Worm (Caenorhabditis elegans) whole organism, L4 larva: ENCODE measurements around the gene C08E3.13.

Experiments
- F49E8.2 ChIP-seq: sonication (generic microtip); optimal IDR thresholded peaks from 2 replicates; lab custom pipeline; 2016; ENCODE audit warnings: missing compliant biosample characterization, mild to moderate bottlenecking, missing genetic modification characterization, borderline replicate concordance
- T26A8.4 ChIP-seq: fragments of 200-800 bp; sonication (Bioruptor generic); IDR thresholded peaks from 2 replicates; pipeline ENCODE4 v1.3.6; 2022; ENCODE audit warnings: missing genetic modification characterization, missing compliant biosample characterization
- aha-1 ChIP-seq: fragments of 150-350 bp; peaks from one replicate; lab custom pipeline; 2014; ENCODE audit warnings: missing biosample characterization, missing genetic modification characterization
- ama-1 ChIP-seq: fragments of 150-350 bp; optimal IDR thresholded peaks from 2 replicates; lab custom pipeline; 2014; ENCODE audit warnings: inconsistent platforms, mixed read lengths
- arid-1 ChIP-seq: fragments of 200-800 bp; sonication (Bioruptor generic); conservative IDR thresholded peaks from 2 replicates; pipeline ENCODE4 v1.3.6; 2022; ENCODE audit warnings: missing genetic modification reagents, missing genetic modification characterization, missing compliant biosample characterization
- attf-4 ChIP-seq: sonication (generic microtip); optimal IDR thresholded peaks from 3 replicates; lab custom pipeline; 2017; ENCODE audit warnings: missing biosample characterization, missing genetic modification characterization
- ceh-20 ChIP-seq: fragments of 200-800 bp; sonication (Bioruptor generic); IDR thresholded peaks from 2 replicates; pipeline ENCODE4 v1.3.6; 2022; ENCODE audit warnings: missing genetic modification reagents, missing genetic modification characterization, missing compliant biosample characterization
- ceh-28 ChIP-seq: fragments of 150-350 bp; optimal IDR thresholded peaks from 2 replicates; lab custom pipeline; 2014; ENCODE audit warnings: missing biosample characterization, missing genetic modification reagents, missing genetic modification characterization
- ceh-44 ChIP-seq: fragments of 200-800 bp; sonication (Bioruptor generic); IDR thresholded peaks from 2 replicates; pipeline ENCODE4 v1.3.6; 2022; ENCODE audit warnings: missing genetic modification reagents, missing genetic modification characterization, missing compliant biosample characterization
- ctbp-1 ChIP-seq: fragments of 200-800 bp; sonication (Bioruptor generic); IDR thresholded peaks from 2 replicates; pipeline ENCODE4 v1.3.6; 2022; ENCODE audit warnings: missing genetic modification reagents, missing genetic modification characterization, missing compliant biosample characterization
- daf-12 ChIP-seq: fragments of 150-350 bp; optimal IDR thresholded peaks from 2 replicates; lab custom pipeline; 2014; ENCODE audit warnings: missing biosample characterization, missing genetic modification reagents, missing genetic modification characterization
- daf-16 ChIP-seq, 3 experiments: sonication (generic microtip); optimal IDR thresholded peaks; 2 replicates each; lab custom pipeline; 2016 to 2017; ENCODE audit warnings: missing genetic modification characterization in 3 of 3, missing genetic modification reagents in 3 of 3, mild to moderate bottlenecking in 2 of 3, missing compliant biosample characterization in 2 of 3, missing biosample characterization in 1 of 3, moderate library complexity in 1 of 3
- daf-19 ChIP-seq: fragments of 200-800 bp; sonication (Bioruptor generic); conservative IDR thresholded peaks from 2 replicates; pipeline ENCODE4 v1.3.6; 2022; ENCODE audit warnings: missing genetic modification characterization, missing compliant biosample characterization
- daf-8 ChIP-seq: fragments of 200-800 bp; sonication (Bioruptor generic); IDR thresholded peaks from 2 replicates; pipeline ENCODE4 v1.3.6; 2022; ENCODE audit warnings: missing genetic modification characterization, missing compliant biosample characterization
- dmd-8 ChIP-seq: fragments of 200-800 bp; sonication (Bioruptor generic); IDR thresholded peaks from 2 replicates; pipeline ENCODE4 v1.3.6; 2022; ENCODE audit warnings: missing genetic modification characterization, missing compliant biosample characterization
- dpl-1 ChIP-seq: fragments of 150-350 bp; optimal IDR thresholded peaks from 2 replicates; lab custom pipeline; 2014; ENCODE audit warnings: missing biosample characterization, missing genetic modification reagents, missing genetic modification characterization
- egl-43 ChIP-seq: fragments of 200-800 bp; sonication (Bioruptor generic); IDR thresholded peaks from 2 replicates; pipeline ENCODE4 v1.3.6; 2022; ENCODE audit warnings: missing genetic modification reagents, missing genetic modification characterization, missing compliant biosample characterization
- fkh-10 ChIP-seq: fragments of 150-350 bp; optimal IDR thresholded peaks from 2 replicates; lab custom pipeline; 2014; ENCODE audit warnings: missing biosample characterization, missing genetic modification reagents, missing genetic modification characterization
- fos-1 ChIP-seq: fragments of 150-350 bp; optimal IDR thresholded peaks from 2 replicates; lab custom pipeline; 2014; ENCODE audit warnings: missing biosample characterization, missing genetic modification characterization
- hlh-30 ChIP-seq: sonication (generic microtip); optimal IDR thresholded peaks from 2 replicates; lab custom pipeline; 2017; ENCODE audit warnings: antibody characterized with exemption, mild to moderate bottlenecking, missing genetic modification characterization, missing compliant biosample characterization; ENCODE audit not compliant: insufficient read depth
- lim-7 ChIP-seq: fragments of 200-800 bp; sonication (Bioruptor generic); IDR thresholded peaks from 2 replicates; pipeline ENCODE4 v1.3.6; 2022; ENCODE audit warnings: missing genetic modification characterization, missing compliant biosample characterization
- lin-1 ChIP-seq: fragments of 200-800 bp; sonication (Bioruptor generic); IDR thresholded peaks from 2 replicates; pipeline ENCODE4 v1.3.6; 2022; ENCODE audit warnings: missing genetic modification reagents, missing genetic modification characterization, missing compliant biosample characterization
- lin-15B ChIP-seq: fragments of 150-350 bp; sonication (generic microtip); optimal IDR thresholded peaks from 3 replicates; lab custom pipeline; 2014; ENCODE audit warnings: missing biosample characterization, missing genetic modification characterization
- lin-29 ChIP-seq: fragments of 200-800 bp; sonication (Bioruptor generic); IDR thresholded peaks from 2 replicates; pipeline ENCODE4 v1.3.6; 2022; ENCODE audit warnings: missing genetic modification reagents, missing genetic modification characterization, missing compliant biosample characterization
- madf-9 ChIP-seq: fragments of 200-800 bp; sonication (Bioruptor generic); conservative IDR thresholded peaks from 2 replicates; pipeline ENCODE4 v1.3.6; 2022; ENCODE audit warnings: missing genetic modification reagents, missing genetic modification characterization, missing compliant biosample characterization
- mdl-1 ChIP-seq, 2 experiments: fragments of 150-350 bp in 1 of 2; sonication (generic microtip) in 1 of 2; optimal IDR thresholded peaks; 2 replicates each; lab custom pipeline; 2014 to 2017; ENCODE audit warnings: missing biosample characterization in 2 of 2, missing genetic modification characterization in 2 of 2
- mep-1 ChIP-seq: fragments of 150-350 bp; sonication (generic microtip); optimal IDR thresholded peaks from 3 replicates; lab custom pipeline; 2014; ENCODE audit warnings: missing biosample characterization, missing genetic modification characterization
- nhr-102 ChIP-seq: sonication (generic microtip); optimal IDR thresholded peaks from 2 replicates; lab custom pipeline; 2016; ENCODE audit warnings: mild to moderate bottlenecking, missing genetic modification characterization, moderate library complexity, missing compliant biosample characterization
- nhr-28 ChIP-seq: fragments of 150-350 bp; optimal IDR thresholded peaks from 2 replicates; lab custom pipeline; 2014; ENCODE audit warnings: missing biosample characterization, missing genetic modification characterization
- nhr-48 ChIP-seq: sonication (generic microtip); optimal IDR thresholded peaks from 2 replicates; lab custom pipeline; 2016; ENCODE audit warnings: mild to moderate bottlenecking, missing genetic modification characterization, missing compliant biosample characterization
- nhr-77 ChIP-seq: fragments of 150-350 bp; optimal IDR thresholded peaks from 2 replicates; lab custom pipeline; 2014; ENCODE audit warnings: missing biosample characterization, missing genetic modification characterization
- pqm-1 ChIP-seq: sonication (generic microtip); optimal IDR thresholded peaks from 2 replicates; lab custom pipeline; 2017; ENCODE audit warnings: missing biosample characterization, missing genetic modification characterization
- rbr-2 ChIP-seq: sonication (generic microtip); optimal IDR thresholded peaks from 2 replicates; lab custom pipeline; 2016; ENCODE audit warnings: missing genotype, missing genetic modification characterization, missing compliant biosample characterization
- sdz-12 ChIP-seq: fragments of 200-800 bp; sonication (Bioruptor generic); optimal IDR thresholded peaks from 2 replicates; lab custom pipeline; 2018; ENCODE audit warnings: mild to moderate bottlenecking, missing genetic modification characterization, missing compliant biosample characterization
- set-16 ChIP-seq: fragments of 200-800 bp; sonication (Bioruptor generic); IDR thresholded peaks from 2 replicates; pipeline ENCODE4 v1.3.6; 2022; ENCODE audit warnings: missing genetic modification reagents, missing genetic modification characterization, missing compliant biosample characterization
- skn-1 ChIP-seq: fragments of 150-350 bp; optimal IDR thresholded peaks from 2 replicates; lab custom pipeline; 2014; ENCODE audit warnings: missing biosample characterization, missing genetic modification characterization
- spr-1 ChIP-seq: sonication (generic microtip); optimal IDR thresholded peaks from 2 replicates; lab custom pipeline; 2016; ENCODE audit warnings: mild to moderate bottlenecking, missing genetic modification characterization, missing compliant biosample characterization
- unc-62 ChIP-seq, 3 experiments: fragments of 150-350 bp in 1 of 3; sonication (generic microtip); optimal IDR thresholded peaks in 2 of 3; peaks in 1 of 3; 1 replicate in 1 of 3; 2 replicates in 2 of 3; lab custom pipeline; 2014 to 2017; ENCODE audit warnings: missing biosample characterization in 3 of 3, missing genetic modification characterization in 3 of 3, missing genetic modification reagents in 3 of 3, missing genotype in 1 of 3
- vab-7 ChIP-seq: fragments of 200-800 bp; sonication (Bioruptor generic); IDR thresholded peaks from 2 replicates; pipeline ENCODE4 v1.3.6; 2022; ENCODE audit warnings: missing genetic modification reagents, missing genetic modification characterization, missing compliant biosample characterization
- zfp-2 ChIP-seq: sonication (generic microtip); optimal IDR thresholded peaks from 2 replicates; lab custom pipeline; 2016; ENCODE audit warnings: mild to moderate bottlenecking, missing genetic modification characterization, missing compliant biosample characterization
- zfp-3 ChIP-seq: fragments of 200-800 bp; sonication (Bioruptor generic); conservative IDR thresholded peaks from 2 replicates; pipeline ENCODE4 v1.3.6; 2022; ENCODE audit warnings: missing genetic modification reagents, missing genetic modification characterization, missing compliant biosample characterization
- zip-11 ChIP-seq: fragments of 200-800 bp; sonication (Bioruptor generic); IDR thresholded peaks from 2 replicates; pipeline ENCODE4 v1.3.6; 2022; ENCODE audit warnings: missing genetic modification characterization, missing compliant biosample characterization

The C08E3.13 gene

ce11 chrII:1621180-1621579 lies 10.9 kb downstream of the C08E3.13 start, which contains the start of gene fbxa-158:
Gene fbxa-158, minus strand, starts transcription at chrII:1621280.
- TF ChIP-seq ceh-20 (GFP tag; lab: Robert Waterston, UW) (no peak), hlh-30 (tag; lab: Kevin White, UChicago) (no peak), dpl-1 (GFP tag; lab: Kevin White, UChicago) (no peak), lim-7 (GFP tag; lab: Robert Waterston, UW) (no peak), fos-1 (tag; lab: Kevin White, UChicago) (no peak), fkh-10 (GFP tag; lab: Kevin White, UChicago) (no peak), daf-8 (GFP tag; lab: Robert Waterston, UW) (no peak), spr-1 (tag; lab: Kevin White, UChicago) (no peak), dmd-8 (GFP tag; lab: Robert Waterston, UW) (no peak), skn-1 (tag; lab: Kevin White, UChicago) (no peak), madf-9 (GFP tag; lab: Robert Waterston, UW) (no peak), nhr-102 (tag; lab: Kevin White, UChicago) (no peak), zip-11 (no peak), T26A8.4 (GFP tag; lab: Robert Waterston, UW) (no peak), ceh-44 (no peak), attf-4 (tag; lab: Kevin White, UChicago) (no peak), vab-7 (GFP tag; lab: Robert Waterston, UW) (no peak), ama-1 (lab: Kevin White, UChicago) (no peak)

DNA sequence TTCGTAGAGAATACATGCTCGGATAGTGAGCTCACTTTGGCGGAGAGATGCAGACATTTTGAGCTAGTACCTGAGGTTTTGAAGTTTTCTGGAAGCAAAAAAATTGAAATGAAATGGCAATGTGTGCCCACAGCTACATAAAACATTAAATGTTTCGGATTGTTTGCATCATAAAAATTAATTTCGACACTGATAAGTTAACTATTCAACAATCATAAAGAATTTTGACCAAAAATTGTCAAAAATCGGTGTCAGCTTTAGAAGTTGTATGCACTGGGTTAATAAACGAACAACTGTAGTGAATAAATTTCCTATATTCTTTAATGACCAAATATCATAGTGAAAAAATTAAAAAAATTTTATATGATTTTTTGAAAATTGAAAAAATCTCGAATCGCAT lies 13.2 kb downstream of the C08E3.13 start, which contains the start of gene fbxa-166:
Gene fbxa-166 (minus strand): TSS at position 101 of the 400 bp plus-strand sequence.
- TF ChIP-seq aha-1 = peak; percentile 45
- TF ChIP-seq rbr-2 (tag; lab: Kevin White, UChicago) = no peak
- TF ChIP-seq nhr-77 (tag; lab: Kevin White, UChicago) = no peak
- TF ChIP-seq attf-4 (tag; lab: Kevin White, UChicago) = no peak
- no peak for TF ChIP-seq daf-19 (GFP tag; lab: Robert Waterston, UW)

ce11 chrII:1616382-1616781 lies 15.7 kb downstream of the C08E3.13 start, which contains the start of gene fbxa-165:
Gene fbxa-165, minus strand, starts transcription at chrII:1616482.
- TF ChIP-seq zip-11 (no peak), unc-62 (GFP tag; optimal IDR thresholded peaks at IDR 0.05 in 1 of 2; lab: Kevin White, UChicago) (peak in 1 of 2 experiments; percentile 36), unc-62 (tag; optimal IDR thresholded peaks at IDR 0.05; lab: Kevin White, UChicago) (no peak)

DNA sequence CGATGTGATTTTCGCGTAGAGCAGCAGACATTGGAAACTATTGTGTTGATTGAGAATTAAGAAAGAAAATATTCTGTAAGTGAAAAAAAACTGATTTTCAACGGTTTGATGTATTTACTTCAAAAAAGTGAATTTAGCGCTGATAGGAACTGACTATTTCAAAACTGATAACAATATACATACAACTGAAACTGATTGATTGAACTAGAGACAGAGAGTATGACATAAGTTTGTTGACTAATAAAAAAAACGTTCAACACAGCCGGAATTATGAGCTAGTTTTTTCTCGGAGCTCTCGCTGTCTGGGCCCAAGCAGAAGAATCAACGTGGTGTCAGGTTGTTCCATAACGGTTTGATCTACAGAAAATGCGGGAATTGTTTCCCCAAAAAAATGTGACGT lies 18.1 kb downstream of the C08E3.13 start, which contains the start of gene fbxa-164:
Gene fbxa-164 (minus strand): TSS at position 101 of the 400 bp plus-strand sequence.
- TF ChIP-seq nhr-28 (tag; lab: Kevin White, UChicago) = peak; percentile 13
- TF ChIP-seq lin-1 = no peak
- no peak for TF ChIP-seq daf-16 (GFP tag; optimal IDR thresholded peaks at IDR 0.05; lab: Kevin White, UChicago)
- peak; percentile 73 for TF ChIP-seq daf-16 (tag; optimal IDR thresholded peaks at IDR 0.05; lab: Kevin White, UChicago)
- TF ChIP-seq, all 104 proteins: peak for 2

DNA sequence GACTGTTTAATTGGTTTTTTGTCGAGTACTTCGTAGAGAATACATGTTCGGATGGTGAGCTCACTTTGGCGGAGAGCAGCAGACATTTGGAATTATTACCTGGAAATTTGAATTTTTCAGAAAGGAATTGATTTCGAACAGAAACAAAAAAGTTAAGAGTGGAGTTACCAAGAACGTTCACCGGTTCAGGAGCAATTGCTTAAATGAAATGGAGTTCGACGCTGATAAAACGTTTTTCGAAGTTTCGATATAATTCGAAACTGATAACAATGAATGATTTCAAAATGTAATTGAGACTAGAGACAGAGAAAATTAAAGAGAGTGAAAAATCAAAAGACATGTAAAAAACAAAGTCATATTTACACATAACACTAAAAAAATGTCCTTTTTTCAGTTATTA lies 21.5 kb downstream of the C08E3.13 start, which contains the start of gene fbxa-163:
Gene fbxa-163 (minus strand): TSS at position 101 of the 400 bp plus-strand sequence.
- TF ChIP-seq arid-1 (no peak), mdl-1 (tag; optimal IDR thresholded peaks at IDR 0.05; lab: Kevin White, UChicago) (no peak), F49E8.2 (no peak), daf-16 (GFP tag; optimal IDR thresholded peaks at IDR 0.05; lab: Kevin White, UChicago) (no peak), daf-16 (tag; optimal IDR thresholded peaks at IDR 0.05; lab: Kevin White, UChicago) (peak; percentile 19), unc-62 (GFP tag; optimal IDR thresholded peaks at IDR 0.05 in 1 of 2; lab: Kevin White, UChicago) (peak in 1 of 2 experiments; percentile 28), unc-62 (tag; optimal IDR thresholded peaks at IDR 0.05; lab: Kevin White, UChicago) (no peak), mep-1 (no peak), lin-15B (no peak), pqm-1 (tag; lab: Kevin White, UChicago) (peak; percentile 41), zfp-2 (tag; lab: Kevin White, UChicago) (no peak), sdz-12 (no peak), ctbp-1 (no peak), ceh-28 (tag; lab: Kevin White, UChicago) (no peak), lin-29 (GFP tag; lab: Robert Waterston, UW) (no peak), zfp-3 (GFP tag; lab: Robert Waterston, UW) (no peak), nhr-77 (tag; lab: Kevin White, UChicago) (no peak), nhr-48 (tag; lab: Kevin White, UChicago) (no peak), nhr-28 (tag; lab: Kevin White, UChicago) (peak; percentile 13), set-16 (GFP tag; lab: Robert Waterston, UW) (no peak), egl-43 (GFP tag; lab: Robert Waterston, UW) (no peak), fkh-10 (GFP tag; lab: Kevin White, UChicago) (no peak), daf-12 (no peak), T26A8.4 (GFP tag; lab: Robert Waterston, UW) (no peak)
